Worm (Caenorhabditis elegans) whole organism, L4 larva: ENCODE measurements around the gene hrg-3.

Source experiments
- F26F4.8 ChIP-seq: fragments of 200-800 bp; sonication (Bioruptor generic); conservative IDR thresholded peaks from 2 replicates; pipeline ENCODE4 v1.3.6; 2022; ENCODE audit warnings: missing genetic modification characterization, missing compliant biosample characterization
- F44E2.7 ChIP-seq: fragments of 200-800 bp; sonication (Bioruptor generic); IDR thresholded peaks from 2 replicates; pipeline ENCODE4 v2.1.2; 2022; ENCODE audit warnings: missing genetic modification characterization, missing compliant biosample characterization
- F49E8.2 ChIP-seq: sonication (generic microtip); optimal IDR thresholded peaks from 2 replicates; lab custom pipeline; 2016; ENCODE audit warnings: missing compliant biosample characterization, mild to moderate bottlenecking, missing genetic modification characterization, borderline replicate concordance
- T20F7.1 ChIP-seq: fragments of 200-800 bp; sonication (Bioruptor generic); optimal IDR thresholded peaks from 2 replicates; lab custom pipeline; 2018; ENCODE audit warnings: mild to moderate bottlenecking, missing genetic modification characterization, missing compliant biosample characterization
- T26A8.4 ChIP-seq: fragments of 200-800 bp; sonication (Bioruptor generic); IDR thresholded peaks from 2 replicates; pipeline ENCODE4 v1.3.6; 2022; ENCODE audit warnings: missing genetic modification characterization, missing compliant biosample characterization
- Y5F2A.4 ChIP-seq: fragments of 200-800 bp; sonication (Bioruptor generic); optimal IDR thresholded peaks from 2 replicates; lab custom pipeline; 2018; ENCODE audit warnings: mild to moderate bottlenecking, missing genetic modification characterization, missing compliant biosample characterization
- Y75B8A.6 ChIP-seq: fragments of 200-800 bp; sonication (Bioruptor generic); IDR thresholded peaks from 2 replicates; pipeline ENCODE4 v1.3.6; 2022; ENCODE audit warnings: missing genetic modification reagents, missing genetic modification characterization, missing compliant biosample characterization
- ZK337.2 ChIP-seq: fragments of 200-800 bp; sonication (Bioruptor generic); IDR thresholded peaks from 2 replicates; pipeline ENCODE4 v1.3.6; 2022; ENCODE audit warnings: missing genetic modification reagents, missing genetic modification characterization, missing compliant biosample characterization
- ama-1 ChIP-seq: fragments of 150-350 bp; optimal IDR thresholded peaks from 2 replicates; lab custom pipeline; 2014; ENCODE audit warnings: inconsistent platforms, mixed read lengths
- arid-1 ChIP-seq: fragments of 200-800 bp; sonication (Bioruptor generic); conservative IDR thresholded peaks from 2 replicates; pipeline ENCODE4 v1.3.6; 2022; ENCODE audit warnings: missing genetic modification reagents, missing genetic modification characterization, missing compliant biosample characterization
- ceh-20 ChIP-seq: fragments of 200-800 bp; sonication (Bioruptor generic); IDR thresholded peaks from 2 replicates; pipeline ENCODE4 v1.3.6; 2022; ENCODE audit warnings: missing genetic modification reagents, missing genetic modification characterization, missing compliant biosample characterization
- ceh-28 ChIP-seq: fragments of 150-350 bp; optimal IDR thresholded peaks from 2 replicates; lab custom pipeline; 2014; ENCODE audit warnings: missing biosample characterization, missing genetic modification reagents, missing genetic modification characterization
- ces-1 ChIP-seq: fragments of 150-350 bp; sonication (generic microtip); optimal IDR thresholded peaks from 4 replicates; lab custom pipeline; 2014; ENCODE audit warnings: missing biosample characterization, missing genetic modification reagents, missing genetic modification characterization
- daf-12 ChIP-seq: fragments of 150-350 bp; optimal IDR thresholded peaks from 2 replicates; lab custom pipeline; 2014; ENCODE audit warnings: missing biosample characterization, missing genetic modification reagents, missing genetic modification characterization
- daf-16 ChIP-seq, 3 experiments: sonication (generic microtip); optimal IDR thresholded peaks; 2 replicates each; lab custom pipeline; 2016 to 2017; ENCODE audit warnings: missing genetic modification characterization in 3 of 3, missing genetic modification reagents in 3 of 3, mild to moderate bottlenecking in 2 of 3, missing compliant biosample characterization in 2 of 3, missing biosample characterization in 1 of 3, moderate library complexity in 1 of 3
- dmd-6 ChIP-seq: fragments of 200-800 bp; sonication (Bioruptor generic); IDR thresholded peaks from 2 replicates; pipeline ENCODE4 v1.3.6; 2022; ENCODE audit warnings: missing genetic modification reagents, missing genetic modification characterization, missing compliant biosample characterization
- dmd-9 ChIP-seq: fragments of 200-800 bp; sonication (Bioruptor generic); IDR thresholded peaks from 2 replicates; pipeline ENCODE4 v1.3.6; 2022; ENCODE audit warnings: missing genetic modification reagents, missing genetic modification characterization, missing compliant biosample characterization
- duxl-1 ChIP-seq: sonication (generic microtip); optimal IDR thresholded peaks from 2 replicates; lab custom pipeline; 2016; ENCODE audit warnings: mild to moderate bottlenecking, missing genetic modification characterization, moderate library complexity, missing compliant biosample characterization; ENCODE audit not compliant: poor library complexity
- dve-1 ChIP-seq: sonication (generic microtip); optimal IDR thresholded peaks from 2 replicates; lab custom pipeline; 2017; ENCODE audit warnings: antibody characterized with exemption, mild to moderate bottlenecking, missing genetic modification characterization, missing compliant biosample characterization; ENCODE audit not compliant: insufficient read depth
- fkh-10 ChIP-seq: fragments of 150-350 bp; optimal IDR thresholded peaks from 2 replicates; lab custom pipeline; 2014; ENCODE audit warnings: missing biosample characterization, missing genetic modification reagents, missing genetic modification characterization
- hlh-30 ChIP-seq: sonication (generic microtip); optimal IDR thresholded peaks from 2 replicates; lab custom pipeline; 2017; ENCODE audit warnings: antibody characterized with exemption, mild to moderate bottlenecking, missing genetic modification characterization, missing compliant biosample characterization; ENCODE audit not compliant: insufficient read depth
- jun-1 ChIP-seq: fragments of 150-350 bp; optimal IDR thresholded peaks from 2 replicates; lab custom pipeline; 2014; ENCODE audit warnings: missing biosample characterization, missing genetic modification reagents, missing genetic modification characterization
- lin-1 ChIP-seq: fragments of 200-800 bp; sonication (Bioruptor generic); IDR thresholded peaks from 2 replicates; pipeline ENCODE4 v1.3.6; 2022; ENCODE audit warnings: missing genetic modification reagents, missing genetic modification characterization, missing compliant biosample characterization
- lin-15B ChIP-seq: fragments of 150-350 bp; sonication (generic microtip); optimal IDR thresholded peaks from 3 replicates; lab custom pipeline; 2014; ENCODE audit warnings: missing biosample characterization, missing genetic modification characterization
- lir-3 ChIP-seq: sonication (generic microtip); optimal IDR thresholded peaks from 2 replicates; lab custom pipeline; 2016; ENCODE audit warnings: mild to moderate bottlenecking, missing genetic modification characterization, missing compliant biosample characterization
- lsy-2 ChIP-seq, 2 experiments: fragments of 150-350 bp in 1 of 2; sonication (generic microtip) in 1 of 2; optimal IDR thresholded peaks; 2 replicates each; lab custom pipeline; 2014 to 2017; ENCODE audit warnings: missing biosample characterization in 2 of 2, missing genetic modification characterization in 2 of 2
- madf-5 ChIP-seq, 2 experiments: fragments of 200-800 bp; sonication (Bioruptor generic); IDR thresholded peaks; 2 replicates each; pipeline ENCODE4 v1.3.6; 2022; ENCODE audit warnings: missing compliant biosample characterization in 2 of 2, missing genetic modification characterization in 2 of 2
- mdl-1 ChIP-seq, 2 experiments: fragments of 150-350 bp in 1 of 2; sonication (generic microtip) in 1 of 2; optimal IDR thresholded peaks; 2 replicates each; lab custom pipeline; 2014 to 2017; ENCODE audit warnings: missing biosample characterization in 2 of 2, missing genetic modification characterization in 2 of 2
- mxl-2 ChIP-seq: fragments of 200-800 bp; sonication (Bioruptor generic); conservative IDR thresholded peaks from 2 replicates; pipeline ENCODE4 v1.3.6; 2022; ENCODE audit warnings: missing genetic modification reagents, missing genetic modification characterization, missing compliant biosample characterization
- mxl-3 ChIP-seq: fragments of 200-800 bp; sonication (Bioruptor generic); optimal IDR thresholded peaks from 2 replicates; lab custom pipeline; 2018; ENCODE audit warnings: mild to moderate bottlenecking, missing genetic modification characterization, missing compliant biosample characterization
- nhr-10 ChIP-seq: fragments of 150-350 bp; optimal IDR thresholded peaks from 2 replicates; lab custom pipeline; 2014; ENCODE audit warnings: missing biosample characterization, missing genetic modification characterization
- nhr-102 ChIP-seq: sonication (generic microtip); optimal IDR thresholded peaks from 2 replicates; lab custom pipeline; 2016; ENCODE audit warnings: mild to moderate bottlenecking, missing genetic modification characterization, moderate library complexity, missing compliant biosample characterization
- nhr-111 ChIP-seq: fragments of 200-800 bp; sonication (Bioruptor generic); optimal IDR thresholded peaks from 2 replicates; lab custom pipeline; 2018; ENCODE audit warnings: mild to moderate bottlenecking, missing genetic modification characterization, missing compliant biosample characterization
- nhr-237 ChIP-seq: sonication (generic microtip); optimal IDR thresholded peaks from 2 replicates; lab custom pipeline; 2017; ENCODE audit warnings: missing biosample characterization, missing genetic modification characterization
- nhr-25 ChIP-seq: sonication (generic microtip); optimal IDR thresholded peaks from 2 replicates; lab custom pipeline; 2017; ENCODE audit warnings: missing genetic modification characterization, mild to moderate bottlenecking, missing compliant biosample characterization, antibody characterized with exemption, moderate library complexity, borderline replicate concordance; ENCODE audit not compliant: insufficient read depth
- nhr-42 ChIP-seq: fragments of 200-800 bp; sonication (Bioruptor generic); IDR thresholded peaks from 2 replicates; pipeline ENCODE4 v1.3.6; 2022; ENCODE audit warnings: missing genetic modification characterization, missing compliant biosample characterization
- nhr-48 ChIP-seq: sonication (generic microtip); optimal IDR thresholded peaks from 2 replicates; lab custom pipeline; 2016; ENCODE audit warnings: mild to moderate bottlenecking, missing genetic modification characterization, missing compliant biosample characterization
- nhr-76 ChIP-seq: fragments of 150-350 bp; optimal IDR thresholded peaks from 2 replicates; lab custom pipeline; 2014; ENCODE audit warnings: missing biosample characterization, missing genetic modification characterization
- nhr-77 ChIP-seq: fragments of 150-350 bp; optimal IDR thresholded peaks from 2 replicates; lab custom pipeline; 2014; ENCODE audit warnings: missing biosample characterization, missing genetic modification characterization
- pha-4 ChIP-seq, 2 experiments: fragments of 150-350 bp in 1 of 2; fragments of 200-800 bp in 1 of 2; sonication (Bioruptor generic) in 1 of 2; IDR thresholded peaks in 1 of 2; optimal IDR thresholded peaks in 1 of 2; 2 replicates each; pipeline versions ENCODE4 v1.3.6 to Lab custom; 2014 to 2022; ENCODE audit warnings: missing genetic modification characterization in 2 of 2, missing genetic modification reagents in 2 of 2, missing biosample characterization in 1 of 2, missing compliant biosample characterization in 1 of 2
- php-3 ChIP-seq: fragments of 200-800 bp; sonication (Bioruptor generic); IDR thresholded peaks from 2 replicates; pipeline ENCODE4 v1.3.6; 2022; ENCODE audit warnings: missing genetic modification reagents, missing genetic modification characterization, missing compliant biosample characterization
- saeg-2 ChIP-seq: fragments of 200-800 bp; sonication (Bioruptor generic); IDR thresholded peaks from 2 replicates; pipeline ENCODE4 v1.3.6; 2022; ENCODE audit warnings: missing genetic modification reagents, missing genetic modification characterization, missing compliant biosample characterization
- skn-1 ChIP-seq: fragments of 150-350 bp; optimal IDR thresholded peaks from 2 replicates; lab custom pipeline; 2014; ENCODE audit warnings: missing biosample characterization, missing genetic modification characterization
- spr-1 ChIP-seq: sonication (generic microtip); optimal IDR thresholded peaks from 2 replicates; lab custom pipeline; 2016; ENCODE audit warnings: mild to moderate bottlenecking, missing genetic modification characterization, missing compliant biosample characterization
- spr-3 ChIP-seq: fragments of 200-800 bp; sonication (Bioruptor generic); optimal IDR thresholded peaks from 2 replicates; lab custom pipeline; 2018; ENCODE audit warnings: mild to moderate bottlenecking, missing genetic modification characterization, missing compliant biosample characterization
- unc-62 ChIP-seq, 3 experiments: fragments of 150-350 bp in 1 of 3; sonication (generic microtip); optimal IDR thresholded peaks in 2 of 3; peaks in 1 of 3; 1 replicate in 1 of 3; 2 replicates in 2 of 3; lab custom pipeline; 2014 to 2017; ENCODE audit warnings: missing biosample characterization in 3 of 3, missing genetic modification characterization in 3 of 3, missing genetic modification reagents in 3 of 3, missing genotype in 1 of 3
- zfp-2 ChIP-seq: sonication (generic microtip); optimal IDR thresholded peaks from 2 replicates; lab custom pipeline; 2016; ENCODE audit warnings: mild to moderate bottlenecking, missing genetic modification characterization, missing compliant biosample characterization
- zfp-3 ChIP-seq: fragments of 200-800 bp; sonication (Bioruptor generic); conservative IDR thresholded peaks from 2 replicates; pipeline ENCODE4 v1.3.6; 2022; ENCODE audit warnings: missing genetic modification reagents, missing genetic modification characterization, missing compliant biosample characterization
- ztf-11 ChIP-seq: fragments of 150-350 bp; optimal IDR thresholded peaks from 2 replicates; lab custom pipeline; 2014; ENCODE audit warnings: missing biosample characterization, missing genetic modification characterization

Gene hrg-3

ce11 chrV:9791332-9791731 lies 35.1 kb downstream of the hrg-3 start, which contains the start of gene lipl-2 (continued):
- TF ChIP-seq zfp-3 (GFP tag; lab: Robert Waterston, UW), result no peak
- no peak for TF ChIP-seq ZK337.2 (GFP tag; lab: Robert Waterston, UW)
- no peak for TF ChIP-seq T26A8.4 (GFP tag; lab: Robert Waterston, UW)
- no peak for TF ChIP-seq saeg-2 (GFP tag; lab: Robert Waterston, UW)
- TF ChIP-seq nhr-77 (tag; lab: Kevin White, UChicago), result peak; percentile 60
- no peak for TF ChIP-seq duxl-1 (tag; lab: Kevin White, UChicago)
- no peak for TF ChIP-seq dmd-9 (GFP tag; lab: Robert Waterston, UW)
- TF ChIP-seq nhr-111 (GFP tag; lab: Kevin White, UChicago), result no peak
- peak; percentile 79 for TF ChIP-seq dmd-6
- TF ChIP-seq nhr-76 (tag; lab: Kevin White, UChicago), result no peak
- TF ChIP-seq Y5F2A.4, result no peak
- no peak for TF ChIP-seq Y75B8A.6 (GFP tag; lab: Robert Waterston, UW)
- no peak for TF ChIP-seq pha-4 (GFP tag; IDR thresholded peaks at IDR 0.05; lab: Robert Waterston, UW)
- no peak for TF ChIP-seq pha-4 (tag; optimal IDR thresholded peaks at IDR 0.05; lab: Kevin White, UChicago)
- TF ChIP-seq mxl-2 (GFP tag; lab: Robert Waterston, UW), result no peak
- TF ChIP-seq dve-1 (tag; lab: Kevin White, UChicago), result peak; percentile 92
- TF ChIP-seq jun-1 (tag; lab: Kevin White, UChicago), result no peak
- no peak for TF ChIP-seq nhr-25 (tag; lab: Kevin White, UChicago)
- TF ChIP-seq ceh-28, result no peak
- TF ChIP-seq ztf-11 (tag; lab: Kevin White, UChicago), result no peak
- no peak for TF ChIP-seq madf-5 (GFP tag; IDR thresholded peaks at IDR 0.05; lab: Robert Waterston, UW)
- TF ChIP-seq nhr-102 (tag; lab: Kevin White, UChicago), result peak; percentile 3
- TF ChIP-seq ces-1, result no peak
- no peak for TF ChIP-seq spr-1
- no peak for TF ChIP-seq zfp-2 (tag; lab: Kevin White, UChicago)
- peak; percentile 37 for TF ChIP-seq hlh-30 (tag; lab: Kevin White, UChicago)
- no peak for TF ChIP-seq fkh-10 (GFP tag; lab: Kevin White, UChicago)
- no peak for TF ChIP-seq daf-16 (GFP tag; optimal IDR thresholded peaks at IDR 0.05; lab: Kevin White, UChicago)
- TF ChIP-seq daf-16 (tag; optimal IDR thresholded peaks at IDR 0.05; lab: Kevin White, UChicago), result peak; percentile 90
- no peak for TF ChIP-seq nhr-237 (tag; lab: Kevin White, UChicago)
- TF ChIP-seq mxl-3 (GFP tag; lab: Kevin White, UChicago), result peak; percentile 32
- no peak for TF ChIP-seq ceh-20 (GFP tag; lab: Robert Waterston, UW)
- no peak for TF ChIP-seq lsy-2 (tag; optimal IDR thresholded peaks at IDR 0.05; lab: Kevin White, UChicago)
- peak in 1 of 2 experiments; percentile 36 for TF ChIP-seq mdl-1 (tag; optimal IDR thresholded peaks at IDR 0.05; lab: Kevin White, UChicago)
- no peak for TF ChIP-seq lin-1 (GFP tag; lab: Robert Waterston, UW)
- TF ChIP-seq unc-62 (GFP tag; optimal IDR thresholded peaks at IDR 0.05 in 1 of 2; lab: Kevin White, UChicago), result peak in 1 of 2 experiments; percentile 26
- no peak for TF ChIP-seq unc-62 (tag; optimal IDR thresholded peaks at IDR 0.05; lab: Kevin White, UChicago)
- no peak for TF ChIP-seq F26F4.8 (GFP tag; lab: Robert Waterston, UW)
- TF ChIP-seq daf-12 (tag; lab: Kevin White, UChicago), result no peak
- no peak for TF ChIP-seq nhr-10
- peak; percentile 69 for TF ChIP-seq php-3 (GFP tag; lab: Robert Waterston, UW)
- TF ChIP-seq arid-1 (GFP tag; lab: Robert Waterston, UW), result no peak
- TF ChIP-seq F49E8.2 (tag; lab: Kevin White, UChicago), result no peak
- no peak for TF ChIP-seq F44E2.7 (GFP tag; lab: Robert Waterston, UW)
- TF ChIP-seq nhr-48, result no peak
- no peak for TF ChIP-seq spr-3 (GFP tag; lab: Kevin White, UChicago)
- TF ChIP-seq nhr-42 (GFP tag; lab: Robert Waterston, UW), result peak; percentile 62; the same call in 1 of the 2 replicates
- no peak for TF ChIP-seq lir-3 (tag; lab: Kevin White, UChicago)
- TF ChIP-seq skn-1 (tag; lab: Kevin White, UChicago), result no peak
- peak; percentile 33 for TF ChIP-seq T20F7.1 (GFP tag; lab: Kevin White, UChicago)
- no peak for TF ChIP-seq lin-15B (tag; lab: Kevin White, UChicago)
- TF ChIP-seq ama-1, result no peak
